Fruit fly (Drosophila melanogaster) whole organism, prepupa: ENCODE results near the gene CG8064.
A peak's percentile ranks its signal among the peaks of the same experiment; 100 is the strongest.

Source experiments
- Blimp-1 ChIP-seq: fragments of 200-800 bp; sonication (Bioruptor generic); optimal IDR thresholded peaks from 3 replicates; lab custom pipeline; 2017; ENCODE audit warnings: missing biosample characterization, missing genetic modification characterization, mild to moderate bottlenecking, moderate library complexity, missing genetic modification reagents
- CG10631 ChIP-seq: fragments of 200-800 bp; sonication (Bioruptor generic); optimal IDR thresholded peaks from 2 replicates; lab custom pipeline; 2016; ENCODE audit warnings: missing biosample characterization, missing genetic modification characterization
- CG10669 ChIP-seq: fragments of 200-800 bp; sonication (Bioruptor generic); optimal IDR thresholded peaks from 3 replicates; lab custom pipeline; 2018; ENCODE audit warnings: missing biosample characterization, mild to moderate bottlenecking, missing genetic modification characterization, moderate library complexity
- CG11294 ChIP-seq: fragments of 200-800 bp; sonication (Bioruptor generic); IDR thresholded peaks from 2 replicates; pipeline ENCODE4 v1.3.6; 2022; ENCODE audit warnings: missing biosample characterization, missing genetic modification characterization
- CG11762 ChIP-seq: fragments of 200-800 bp; sonication (Bioruptor generic); optimal IDR thresholded peaks from 3 replicates; lab custom pipeline; 2016; ENCODE audit warnings: missing biosample characterization, missing genetic modification characterization; ENCODE audit not compliant: insufficient read depth
- CG15336 ChIP-seq: fragments of 200-800 bp; sonication (Bioruptor generic); IDR thresholded peaks from 2 replicates; pipeline ENCODE4 v1.3.6; 2022; ENCODE audit warnings: missing biosample characterization, missing genetic modification characterization
- CG16779 ChIP-seq: fragments of 200-800 bp; sonication (Bioruptor generic); optimal IDR thresholded peaks from 3 replicates; lab custom pipeline; 2017; ENCODE audit warnings: missing biosample characterization, mild to moderate bottlenecking, missing genetic modification characterization
- CG3032 ChIP-seq: fragments of 200-800 bp; optimal IDR thresholded peaks from 2 replicates; lab custom pipeline; 2019; ENCODE audit warnings: missing biosample characterization, mild to moderate bottlenecking, missing genetic modification characterization, moderate library complexity
- CG31627 ChIP-seq: fragments of 200-800 bp; sonication (Bioruptor generic); optimal IDR thresholded peaks from 3 replicates; lab custom pipeline; 2016; ENCODE audit warnings: missing biosample characterization, missing genetic modification characterization
- CG34406 ChIP-seq: fragments of 200-800 bp; sonication (Bioruptor generic); optimal IDR thresholded peaks from 3 replicates; lab custom pipeline; 2016; ENCODE audit warnings: missing biosample characterization, missing genetic modification characterization
- CG3919 ChIP-seq: fragments of 200-800 bp; sonication (Bioruptor generic); optimal IDR thresholded peaks from 3 replicates; lab custom pipeline; 2016; ENCODE audit warnings: missing biosample characterization, missing genetic modification characterization
- CG6163 ChIP-seq: fragments of 200-800 bp; sonication (Bioruptor generic); IDR thresholded peaks from 3 replicates; pipeline ENCODE4 v1.3.6; 2022; ENCODE audit warnings: missing biosample characterization, missing genetic modification characterization
- CG6792 ChIP-seq: fragments of 200-800 bp; sonication (Bioruptor generic); optimal IDR thresholded peaks from 3 replicates; lab custom pipeline; 2016; ENCODE audit warnings: missing biosample characterization, missing genetic modification characterization
- CG6854 ChIP-seq: fragments of 200-800 bp; sonication (Bioruptor generic); optimal IDR thresholded peaks from 2 replicates; lab custom pipeline; 2017; ENCODE audit warnings: missing biosample characterization, mild to moderate bottlenecking, missing genetic modification characterization
- CG7368 ChIP-seq: fragments of 200-800 bp; sonication (Bioruptor generic); optimal IDR thresholded peaks from 3 replicates; lab custom pipeline; 2016; ENCODE audit warnings: missing biosample characterization, missing genetic modification characterization
- CG8319 ChIP-seq: fragments of 200-800 bp; sonication (Bioruptor generic); optimal IDR thresholded peaks from 3 replicates; lab custom pipeline; 2016; ENCODE audit warnings: missing biosample characterization, missing genetic modification characterization
- CG8632 ChIP-seq: fragments of 200-800 bp; sonication (Bioruptor generic); optimal IDR thresholded peaks from 3 replicates; lab custom pipeline; 2016; ENCODE audit warnings: missing biosample characterization, missing genetic modification characterization
- CG9139 ChIP-seq: fragments of 200-800 bp; sonication (Bioruptor generic); optimal IDR thresholded peaks from 3 replicates; lab custom pipeline; 2017; ENCODE audit warnings: missing biosample characterization, mild to moderate bottlenecking, missing genetic modification characterization
- Eip75B ChIP-seq: fragments of 200-800 bp; sonication (Bioruptor generic); optimal IDR thresholded peaks from 3 replicates; lab custom pipeline; 2016; ENCODE audit warnings: missing biosample characterization, missing genetic modification characterization
- Eip78C ChIP-seq: fragments of 200-800 bp; sonication (Bioruptor generic); peaks from one replicate; lab custom pipeline; 2016; ENCODE audit warnings: missing biosample characterization, missing genetic modification characterization
- Ets96B ChIP-seq: fragments of 200-800 bp; optimal IDR thresholded peaks from 2 replicates; lab custom pipeline; 2019; ENCODE audit warnings: missing biosample characterization, mild to moderate bottlenecking, missing genetic modification characterization, moderate library complexity
- Hr4 ChIP-seq: fragments of 200-800 bp; sonication (Bioruptor generic); optimal IDR thresholded peaks from 3 replicates; lab custom pipeline; 2016; ENCODE audit warnings: missing biosample characterization, missing genetic modification characterization
- OdsH ChIP-seq: fragments of 200-800 bp; sonication (Bioruptor generic); optimal IDR thresholded peaks from 3 replicates; lab custom pipeline; 2016; ENCODE audit warnings: missing biosample characterization, missing genetic modification characterization
- Sox102F ChIP-seq: fragments of 200-800 bp; sonication (Bioruptor generic); optimal IDR thresholded peaks from 2 replicates; lab custom pipeline; 2016; ENCODE audit warnings: missing biosample characterization, mild to moderate bottlenecking, missing genetic modification characterization
- Sox14 ChIP-seq: fragments of 200-800 bp; sonication (Bioruptor generic); optimal IDR thresholded peaks from 3 replicates; lab custom pipeline; 2016; ENCODE audit warnings: missing biosample characterization, missing genetic modification characterization
- Sox15 ChIP-seq: fragments of 200-800 bp; sonication (Bioruptor generic); optimal IDR thresholded peaks from 3 replicates; lab custom pipeline; 2016; ENCODE audit warnings: missing biosample characterization, missing genetic modification characterization
- dac ChIP-seq: fragments of 200-800 bp; sonication (Bioruptor generic); optimal IDR thresholded peaks from 2 replicates; lab custom pipeline; 2017; ENCODE audit warnings: missing biosample characterization, mild to moderate bottlenecking, missing genetic modification characterization
- dsx ChIP-seq: fragments of 200-800 bp; optimal IDR thresholded peaks from 3 replicates; lab custom pipeline; 2019; ENCODE audit warnings: missing biosample characterization, mild to moderate bottlenecking, missing genetic modification characterization, moderate library complexity; ENCODE audit not compliant: poor library complexity, severe bottlenecking
- esn ChIP-seq: fragments of 200-800 bp; sonication (Bioruptor generic); optimal IDR thresholded peaks from 2 replicates; lab custom pipeline; 2016; ENCODE audit warnings: missing biosample characterization, mild to moderate bottlenecking, missing genetic modification characterization, moderate library complexity
- fd59A ChIP-seq: fragments of 200-800 bp; sonication (Bioruptor generic); optimal IDR thresholded peaks from 2 replicates; lab custom pipeline; 2017; ENCODE audit warnings: missing biosample characterization, mild to moderate bottlenecking, missing genetic modification characterization, missing genetic modification reagents
- fkh ChIP-seq: fragments of 200-800 bp; sonication (Bioruptor generic); optimal IDR thresholded peaks from 3 replicates; lab custom pipeline; 2017; ENCODE audit warnings: missing biosample characterization, mild to moderate bottlenecking, missing genetic modification characterization, moderate library complexity
- net ChIP-seq: fragments of 200-800 bp; sonication (Bioruptor generic); optimal IDR thresholded peaks from 3 replicates; lab custom pipeline; 2016; ENCODE audit warnings: missing biosample characterization, missing genetic modification characterization
- ss ChIP-seq, 2 experiments: fragments of 200-800 bp; sonication (Bioruptor generic); optimal IDR thresholded peaks; 2 replicates in 1 of 2; 3 replicates in 1 of 2; lab custom pipeline; 2017 to 2018; ENCODE audit warnings: mild to moderate bottlenecking in 2 of 2, missing biosample characterization in 2 of 2, missing genetic modification characterization in 2 of 2, moderate library complexity in 1 of 2
- svp ChIP-seq: fragments of 200-800 bp; sonication (Bioruptor generic); peaks from one replicate; lab custom pipeline; 2016; ENCODE audit warnings: missing biosample characterization, missing genetic modification characterization
- vri ChIP-seq: fragments of 200-800 bp; sonication (Bioruptor generic); optimal IDR thresholded peaks from 3 replicates; lab custom pipeline; 2016; ENCODE audit warnings: missing biosample characterization, mild to moderate bottlenecking, missing genetic modification characterization

CG8064 gene

DNA sequence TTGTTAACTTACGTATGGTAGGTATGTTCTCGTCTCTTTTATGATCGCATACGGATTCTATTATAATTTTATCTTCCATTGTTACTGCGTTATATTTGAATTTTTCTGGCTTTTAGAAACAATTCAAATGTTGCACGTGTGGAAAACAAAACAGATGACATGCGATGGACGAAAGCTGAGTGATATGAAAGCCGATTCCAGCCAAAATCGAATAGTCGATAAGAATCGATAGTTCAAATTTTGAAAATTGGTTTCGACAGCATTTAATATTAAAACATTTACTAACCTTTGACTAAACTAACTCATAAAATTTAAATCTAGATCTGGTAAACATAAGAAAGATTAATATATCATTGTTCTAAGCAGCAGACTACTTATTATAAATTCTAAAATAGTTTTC is 18.1 kb downstream of the CG8064 start, which contains the start of gene Polr1E:
Polr1E (minus strand) TSS at position 160 of the 400 bp plus-strand sequence.
- TF ChIP-seq CG6163 (GFP tag; lab: Robert Waterston, UW) (no peak), CG11762 (GFP tag; lab: Kevin White, UChicago) (no peak), dsx (GFP tag; lab: Kevin White, UChicago) (no peak), ss (GFP tag; optimal IDR thresholded peaks at IDR 0.05; lab: Kevin White, UChicago) (no peak), CG31627 (GFP tag; lab: Kevin White, UChicago) (no peak), esn (GFP tag; lab: Kevin White, UChicago) (no peak), CG10669 (GFP tag; lab: Kevin White, UChicago) (no peak), CG8319 (GFP tag; lab: Kevin White, UChicago) (no peak)
- TF ChIP-seq, all 60 proteins: peak for 0

DNA sequence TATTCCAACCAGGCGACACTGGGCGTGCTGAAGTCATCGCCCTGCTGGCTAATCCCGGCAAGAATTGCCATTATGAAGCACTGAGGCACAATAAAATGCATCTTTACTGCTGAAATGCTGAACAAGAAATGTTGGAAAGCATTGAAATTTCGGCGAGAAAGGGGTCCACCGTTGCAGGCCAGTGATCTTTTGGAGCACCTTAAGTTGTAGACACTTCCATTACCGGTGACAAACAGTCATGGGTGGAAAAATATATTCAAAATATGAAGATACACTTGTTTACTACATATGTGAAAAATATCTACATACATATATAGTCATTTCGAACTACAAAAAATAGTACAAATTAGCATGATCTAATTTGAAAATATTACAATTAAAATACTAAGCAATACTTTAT is 19.3 kb downstream of the CG8064 start, which contains the start of gene CG7126:
CG7126 (minus strand) TSS at position 101 of the 400 bp plus-strand sequence.
- no peak for TF ChIP-seq Sox14 (GFP tag; lab: Kevin White, UChicago)
- TF ChIP-seq CG3919 (GFP tag; lab: Kevin White, UChicago): no peak
- TF ChIP-seq CG31627 (GFP tag; lab: Kevin White, UChicago): no peak
- TF ChIP-seq Sox102F (GFP tag; lab: Kevin White, UChicago): no peak
- TF ChIP-seq net: no peak
- no peak for TF ChIP-seq CG3032 (tag; lab: Kevin White, UChicago)
- TF ChIP-seq esn (GFP tag; lab: Kevin White, UChicago): no peak
- TF ChIP-seq CG11762 (GFP tag; lab: Kevin White, UChicago): no peak
- no peak for TF ChIP-seq CG9139 (GFP tag; lab: Kevin White, UChicago)
- TF ChIP-seq CG8632 (GFP tag; lab: Kevin White, UChicago): no peak
- no peak for TF ChIP-seq CG15336 (GFP tag; lab: Robert Waterston, UW)

- TF ChIP-seq Ets96B (tag; lab: Kevin White, UChicago): no peak
- no peak for TF ChIP-seq CG11762 (GFP tag; lab: Kevin White, UChicago)
- TF ChIP-seq vri (GFP tag; lab: Kevin White, UChicago): no peak
- TF ChIP-seq svp (GFP tag; lab: Kevin White, UChicago): no peak
- no peak for TF ChIP-seq Eip75B (GFP tag; lab: Kevin White, UChicago)
- TF ChIP-seq dac (GFP tag; lab: Kevin White, UChicago): no peak
- peak; percentile 40 for TF ChIP-seq Blimp-1 (GFP tag; lab: Kevin White, UChicago)
- TF ChIP-seq CG6792: no peak
- peak; percentile 14 for TF ChIP-seq CG6854
- TF ChIP-seq CG7368 (GFP tag; lab: Kevin White, UChicago): no peak
- no peak for TF ChIP-seq net
- no peak for TF ChIP-seq Sox15
- TF ChIP-seq CG11294 (GFP tag; lab: Robert Waterston, UW): no peak
- no peak for TF ChIP-seq fd59A (GFP tag; lab: Kevin White, UChicago)
- TF ChIP-seq CG16779 (tag; lab: Kevin White, UChicago): no peak
- no peak for TF ChIP-seq OdsH
- peak; percentile 61 for TF ChIP-seq Eip78C (GFP tag; lab: Kevin White, UChicago)
- TF ChIP-seq Hr4 (GFP tag; lab: Kevin White, UChicago): no peak
- no peak for TF ChIP-seq CG34406 (GFP tag; lab: Kevin White, UChicago)
- no peak for TF ChIP-seq fkh (GFP tag; lab: Kevin White, UChicago)
- TF ChIP-seq CG10631 (GFP tag; lab: Kevin White, UChicago): no peak
Measured at dm6 chr3R:18309910-18310309, 26.4 kb downstream of the CG8064 start.
